Worm (Caenorhabditis elegans) whole organism, L2 larva: Measurements from ENCODE around the gene ZK1240.11.

Experiments used
- R02D3.7 ChIP-seq: fragments of 150-350 bp; optimal IDR thresholded peaks from 2 replicates; lab custom pipeline; 2014; ENCODE audit warnings: missing biosample characterization, missing genetic modification characterization
- ZK546.5 ChIP-seq: sonication (generic microtip); optimal IDR thresholded peaks from 2 replicates; lab custom pipeline; 2017; ENCODE audit warnings: missing biosample characterization, missing genetic modification characterization
- alr-1 ChIP-seq: fragments of 150-350 bp; optimal IDR thresholded peaks from 2 replicates; lab custom pipeline; 2014; ENCODE audit warnings: missing biosample characterization, missing genetic modification characterization
- ama-1 ChIP-seq: fragments of 150-350 bp; optimal IDR thresholded peaks from 2 replicates; lab custom pipeline; 2018; ENCODE audit warnings: inconsistent platforms
- ceh-82 ChIP-seq: fragments of 150-350 bp; optimal IDR thresholded peaks from 2 replicates; lab custom pipeline; 2014; ENCODE audit warnings: missing biosample characterization, missing genetic modification characterization
- dmd-4 ChIP-seq: sonication (generic microtip); optimal IDR thresholded peaks from 2 replicates; lab custom pipeline; 2017; ENCODE audit warnings: missing biosample characterization, missing genetic modification characterization
- lin-39 ChIP-seq: fragments of 150-350 bp; optimal IDR thresholded peaks from 2 replicates; lab custom pipeline; 2014; ENCODE audit warnings: missing biosample characterization, missing genetic modification reagents, missing genetic modification characterization
- nhr-12 ChIP-seq: fragments of 150-350 bp; optimal IDR thresholded peaks from 2 replicates; lab custom pipeline; 2014; ENCODE audit warnings: missing biosample characterization, missing genetic modification characterization
- nhr-6 ChIP-seq: fragments of 150-350 bp; optimal IDR thresholded peaks from 2 replicates; lab custom pipeline; 2014; ENCODE audit warnings: missing biosample characterization, missing genetic modification characterization
- nhr-77 ChIP-seq: fragments of 150-350 bp; optimal IDR thresholded peaks from 2 replicates; lab custom pipeline; 2014; ENCODE audit warnings: missing biosample characterization, missing genetic modification characterization
- unc-39 ChIP-seq: fragments of 150-350 bp; optimal IDR thresholded peaks from 2 replicates; lab custom pipeline; 2014; ENCODE audit warnings: missing biosample characterization, missing genetic modification characterization
- unc-62 ChIP-seq: fragments of 150-350 bp; optimal IDR thresholded peaks from 2 replicates; lab custom pipeline; 2014; ENCODE audit warnings: missing biosample characterization, missing genetic modification reagents, missing genetic modification characterization
- zag-1 ChIP-seq: fragments of 150-350 bp; optimal IDR thresholded peaks from 2 replicates; lab custom pipeline; 2014; ENCODE audit warnings: missing biosample characterization, missing genetic modification characterization

- no peak for TF ChIP-seq ama-1 (lab: Kevin White, UChicago)
- no peak for TF ChIP-seq nhr-6 (tag; lab: Kevin White, UChicago)
- no peak for TF ChIP-seq nhr-77
- no peak for TF ChIP-seq zag-1 (tag; lab: Kevin White, UChicago)
- no peak for TF ChIP-seq alr-1
- no peak for TF ChIP-seq nhr-12 (tag; lab: Kevin White, UChicago)
- no peak for TF ChIP-seq unc-39 (tag; lab: Kevin White, UChicago)
- no peak for TF ChIP-seq ZK546.5
- no peak for TF ChIP-seq unc-62 (GFP tag; lab: Kevin White, UChicago)
- TF ChIP-seq ceh-82 (tag; lab: Kevin White, UChicago) = no peak
- no peak for TF ChIP-seq lin-39
- TF ChIP-seq R02D3.7 = no peak
- no peak for TF ChIP-seq dmd-4 (tag; lab: Kevin White, UChicago)
These were observed 43.9 kb downstream of the ZK1240.11 start, which contains the start of gene hpo-25 for ce11 chrII:2368956-2369355.
